Worm (Caenorhabditis elegans) whole organism, L4 larva: ENCODE data around the gene K02E11.7.

Experiments
- D1046.2 ChIP-seq: fragments of 200-800 bp; sonication (Bioruptor generic); IDR thresholded peaks from 2 replicates; pipeline ENCODE4 v1.3.6; 2022; ENCODE audit warnings: missing genetic modification characterization, missing compliant biosample characterization
- F37D6.2 ChIP-seq: sonication (generic microtip); optimal IDR thresholded peaks from 2 replicates; lab custom pipeline; 2016; ENCODE audit warnings: mild to moderate bottlenecking, missing genetic modification characterization, missing compliant biosample characterization
- Y5F2A.4 ChIP-seq: fragments of 200-800 bp; sonication (Bioruptor generic); optimal IDR thresholded peaks from 2 replicates; lab custom pipeline; 2018; ENCODE audit warnings: mild to moderate bottlenecking, missing genetic modification characterization, missing compliant biosample characterization
- aha-1 ChIP-seq: fragments of 150-350 bp; peaks from one replicate; lab custom pipeline; 2014; ENCODE audit warnings: missing biosample characterization, missing genetic modification characterization
- ceh-32 ChIP-seq: sonication (generic microtip); optimal IDR thresholded peaks from 2 replicates; lab custom pipeline; 2016; ENCODE audit warnings: mild to moderate bottlenecking, missing genetic modification characterization, missing compliant biosample characterization; ENCODE audit not compliant: poor library complexity
- ceh-44 ChIP-seq: fragments of 200-800 bp; sonication (Bioruptor generic); IDR thresholded peaks from 2 replicates; pipeline ENCODE4 v1.3.6; 2022; ENCODE audit warnings: missing genetic modification reagents, missing genetic modification characterization, missing compliant biosample characterization
- ces-1 ChIP-seq: fragments of 150-350 bp; sonication (generic microtip); optimal IDR thresholded peaks from 4 replicates; lab custom pipeline; 2014; ENCODE audit warnings: missing biosample characterization, missing genetic modification reagents, missing genetic modification characterization
- ctbp-1 ChIP-seq: fragments of 200-800 bp; sonication (Bioruptor generic); IDR thresholded peaks from 2 replicates; pipeline ENCODE4 v1.3.6; 2022; ENCODE audit warnings: missing genetic modification reagents, missing genetic modification characterization, missing compliant biosample characterization
- daf-16 ChIP-seq, 3 experiments: sonication (generic microtip); optimal IDR thresholded peaks; 2 replicates each; lab custom pipeline; 2016 to 2017; ENCODE audit warnings: missing genetic modification characterization in 3 of 3, missing genetic modification reagents in 3 of 3, mild to moderate bottlenecking in 2 of 3, missing compliant biosample characterization in 2 of 3, missing biosample characterization in 1 of 3, moderate library complexity in 1 of 3
- dmd-6 ChIP-seq: fragments of 200-800 bp; sonication (Bioruptor generic); IDR thresholded peaks from 2 replicates; pipeline ENCODE4 v1.3.6; 2022; ENCODE audit warnings: missing genetic modification reagents, missing genetic modification characterization, missing compliant biosample characterization
- duxl-1 ChIP-seq: sonication (generic microtip); optimal IDR thresholded peaks from 2 replicates; lab custom pipeline; 2016; ENCODE audit warnings: mild to moderate bottlenecking, missing genetic modification characterization, moderate library complexity, missing compliant biosample characterization; ENCODE audit not compliant: poor library complexity
- hlh-11 ChIP-seq: fragments of 200-800 bp; sonication (Bioruptor generic); optimal IDR thresholded peaks from 2 replicates; lab custom pipeline; 2018; ENCODE audit warnings: mild to moderate bottlenecking, missing genetic modification characterization, missing compliant biosample characterization
- jun-1 ChIP-seq: fragments of 150-350 bp; optimal IDR thresholded peaks from 2 replicates; lab custom pipeline; 2014; ENCODE audit warnings: missing biosample characterization, missing genetic modification reagents, missing genetic modification characterization
- lim-7 ChIP-seq: fragments of 200-800 bp; sonication (Bioruptor generic); IDR thresholded peaks from 2 replicates; pipeline ENCODE4 v1.3.6; 2022; ENCODE audit warnings: missing genetic modification characterization, missing compliant biosample characterization
- lin-15B ChIP-seq: fragments of 150-350 bp; sonication (generic microtip); optimal IDR thresholded peaks from 3 replicates; lab custom pipeline; 2014; ENCODE audit warnings: missing biosample characterization, missing genetic modification characterization
- lin-38 ChIP-seq: fragments of 200-800 bp; sonication (Bioruptor generic); IDR thresholded peaks from 2 replicates; pipeline ENCODE4 v1.3.6; 2022; ENCODE audit warnings: missing genetic modification reagents, missing genetic modification characterization, missing compliant biosample characterization
- mdt-29 ChIP-seq: fragments of 200-800 bp; sonication (Bioruptor generic); IDR thresholded peaks from 2 replicates; pipeline ENCODE4 v1.3.6; 2022; ENCODE audit warnings: missing genetic modification reagents, missing genetic modification characterization, missing compliant biosample characterization
- mep-1 ChIP-seq: fragments of 150-350 bp; sonication (generic microtip); optimal IDR thresholded peaks from 3 replicates; lab custom pipeline; 2014; ENCODE audit warnings: missing biosample characterization, missing genetic modification characterization
- mes-2 ChIP-seq: sonication (generic microtip); optimal IDR thresholded peaks from 2 replicates; lab custom pipeline; 2016; ENCODE audit warnings: missing genotype, mild to moderate bottlenecking, missing genetic modification characterization, missing compliant biosample characterization; ENCODE audit not compliant: poor library complexity, severe bottlenecking
- mxl-3 ChIP-seq: fragments of 200-800 bp; sonication (Bioruptor generic); optimal IDR thresholded peaks from 2 replicates; lab custom pipeline; 2018; ENCODE audit warnings: mild to moderate bottlenecking, missing genetic modification characterization, missing compliant biosample characterization
- nhr-11 ChIP-seq: fragments of 150-350 bp; optimal IDR thresholded peaks from 2 replicates; lab custom pipeline; 2014; ENCODE audit warnings: missing biosample characterization, missing genetic modification characterization
- nhr-28 ChIP-seq: fragments of 150-350 bp; optimal IDR thresholded peaks from 2 replicates; lab custom pipeline; 2014; ENCODE audit warnings: missing biosample characterization, missing genetic modification characterization
- nhr-42 ChIP-seq: fragments of 200-800 bp; sonication (Bioruptor generic); IDR thresholded peaks from 2 replicates; pipeline ENCODE4 v1.3.6; 2022; ENCODE audit warnings: missing genetic modification characterization, missing compliant biosample characterization
- nhr-6 ChIP-seq: fragments of 150-350 bp; optimal IDR thresholded peaks from 2 replicates; lab custom pipeline; 2014; ENCODE audit warnings: missing biosample characterization, missing genetic modification characterization
- nhr-76 ChIP-seq: fragments of 150-350 bp; optimal IDR thresholded peaks from 2 replicates; lab custom pipeline; 2014; ENCODE audit warnings: missing biosample characterization, missing genetic modification characterization
- nhr-77 ChIP-seq: fragments of 150-350 bp; optimal IDR thresholded peaks from 2 replicates; lab custom pipeline; 2014; ENCODE audit warnings: missing biosample characterization, missing genetic modification characterization
- pha-4 ChIP-seq, 2 experiments: fragments of 150-350 bp in 1 of 2; fragments of 200-800 bp in 1 of 2; sonication (Bioruptor generic) in 1 of 2; IDR thresholded peaks in 1 of 2; optimal IDR thresholded peaks in 1 of 2; 2 replicates each; pipeline versions ENCODE4 v1.3.6 to Lab custom; 2014 to 2022; ENCODE audit warnings: missing genetic modification characterization in 2 of 2, missing genetic modification reagents in 2 of 2, missing biosample characterization in 1 of 2, missing compliant biosample characterization in 1 of 2
- php-3 ChIP-seq: fragments of 200-800 bp; sonication (Bioruptor generic); IDR thresholded peaks from 2 replicates; pipeline ENCODE4 v1.3.6; 2022; ENCODE audit warnings: missing genetic modification reagents, missing genetic modification characterization, missing compliant biosample characterization
- rbr-2 ChIP-seq: sonication (generic microtip); optimal IDR thresholded peaks from 2 replicates; lab custom pipeline; 2016; ENCODE audit warnings: missing genotype, missing genetic modification characterization, missing compliant biosample characterization
- tra-1 ChIP-seq: fragments of 200-800 bp; sonication (Bioruptor generic); IDR thresholded peaks from 2 replicates; pipeline ENCODE4 v1.3.6; 2022; ENCODE audit warnings: missing genetic modification reagents, missing genetic modification characterization, missing compliant biosample characterization
- unc-62 ChIP-seq, 3 experiments: fragments of 150-350 bp in 1 of 3; sonication (generic microtip); optimal IDR thresholded peaks in 2 of 3; peaks in 1 of 3; 1 replicate in 1 of 3; 2 replicates in 2 of 3; lab custom pipeline; 2014 to 2017; ENCODE audit warnings: missing biosample characterization in 3 of 3, missing genetic modification characterization in 3 of 3, missing genetic modification reagents in 3 of 3, missing genotype in 1 of 3
- vab-7 ChIP-seq: fragments of 200-800 bp; sonication (Bioruptor generic); IDR thresholded peaks from 2 replicates; pipeline ENCODE4 v1.3.6; 2022; ENCODE audit warnings: missing genetic modification reagents, missing genetic modification characterization, missing compliant biosample characterization
- ztf-11 ChIP-seq: fragments of 150-350 bp; optimal IDR thresholded peaks from 2 replicates; lab custom pipeline; 2014; ENCODE audit warnings: missing biosample characterization, missing genetic modification characterization

K02E11.7 gene

ce11 chrV:14235942-14236341, 18.2 kb downstream of the K02E11.7 start, which contains the start of gene ent-3:
Gene ent-3 (minus strand): TSS chrV:14236042.
- TF ChIP-seq tra-1 (GFP tag; lab: Robert Waterston, UW), result no peak
- no peak for TF ChIP-seq F37D6.2 (tag; lab: Kevin White, UChicago)
- no peak for TF ChIP-seq php-3 (GFP tag; lab: Robert Waterston, UW)
- no peak for TF ChIP-seq ces-1 (GFP tag; lab: Kevin White, UChicago)
- no peak for TF ChIP-seq lin-15B
- no peak for TF ChIP-seq unc-62 (GFP tag; optimal IDR thresholded peaks at IDR 0.05 in 1 of 2; lab: Kevin White, UChicago)
- no peak for TF ChIP-seq unc-62 (tag; optimal IDR thresholded peaks at IDR 0.05; lab: Kevin White, UChicago)
- TF ChIP-seq nhr-6 (tag; lab: Kevin White, UChicago), result no peak
- TF ChIP-seq rbr-2 (tag; lab: Kevin White, UChicago), result no peak

ce11 chrV:14231656-14232055, 22.5 kb downstream of the K02E11.7 start:
- TF ChIP-seq nhr-28 (tag; lab: Kevin White, UChicago), result peak; percentile 8
- peak; percentile 12 for TF ChIP-seq mxl-3 (GFP tag; lab: Kevin White, UChicago)
- TF ChIP-seq D1046.2 (GFP tag; lab: Robert Waterston, UW), result no peak
- TF ChIP-seq daf-16 (GFP tag; optimal IDR thresholded peaks at IDR 0.05; lab: Kevin White, UChicago), result peak in 1 of 2 experiments; percentile 56
- TF ChIP-seq daf-16 (tag; optimal IDR thresholded peaks at IDR 0.05; lab: Kevin White, UChicago), result peak; percentile 80
- TF ChIP-seq ztf-11 (tag; lab: Kevin White, UChicago), result no peak
- TF ChIP-seq nhr-42, result no peak
- no peak for TF ChIP-seq nhr-76 (tag; lab: Kevin White, UChicago)
- no peak for TF ChIP-seq Y5F2A.4
- no peak for TF ChIP-seq mdt-29 (GFP tag; lab: Robert Waterston, UW)
- no peak for TF ChIP-seq duxl-1
- TF ChIP-seq unc-62 (GFP tag; optimal IDR thresholded peaks at IDR 0.05 in 1 of 2; lab: Kevin White, UChicago), result peak in 1 of 2 experiments; percentile 24
- TF ChIP-seq unc-62 (tag; optimal IDR thresholded peaks at IDR 0.05; lab: Kevin White, UChicago), result no peak
- no peak for TF ChIP-seq mes-2
- TF ChIP-seq hlh-11 (tag; lab: Kevin White, UChicago), result peak; percentile 10
- peak; percentile 20; the same call in 1 of the 2 replicates for TF ChIP-seq dmd-6 (GFP tag; lab: Robert Waterston, UW)

- TF ChIP-seq lim-7 (GFP tag; lab: Robert Waterston, UW) (peak; percentile 68; the same call in 1 of the 2 replicates), aha-1 (tag; lab: Kevin White, UChicago) (peak; percentile 46), Y5F2A.4 (no peak), nhr-77 (tag; lab: Kevin White, UChicago) (no peak), dmd-6 (GFP tag; lab: Robert Waterston, UW) (0 out of 2 replicates have a peak, but pooled peaks have one; percentile 22), ctbp-1 (GFP tag; lab: Robert Waterston, UW) (0 out of 2 replicates have a peak, but pooled peaks have one; percentile 31), ceh-32 (tag; lab: Kevin White, UChicago) (no peak), jun-1 (tag; lab: Kevin White, UChicago) (no peak), lin-38 (GFP tag; lab: Robert Waterston, UW) (0 out of 2 replicates have a peak, but pooled peaks have one; percentile 18), mep-1 (tag; lab: Kevin White, UChicago) (no peak), vab-7 (0 out of 2 replicates have a peak, but pooled peaks have one; percentile 59), pha-4 (GFP tag; IDR thresholded peaks at IDR 0.05; lab: Robert Waterston, UW) (peak; percentile 54; the same call in 1 of the 2 replicates), pha-4 (tag; optimal IDR thresholded peaks at IDR 0.05; lab: Kevin White, UChicago) (no peak), nhr-11 (tag; lab: Kevin White, UChicago) (no peak), ceh-44 (GFP tag; lab: Robert Waterston, UW) (0 out of 2 replicates have a peak, but pooled peaks have one; percentile 74)
Measured at ce11 chrV:14230788-14231583, 23.1 kb downstream of the K02E11.7 start.
